Worm (Caenorhabditis elegans): ENCODE data around the gene cest-2.3.

- TF ChIP-seq fos-1 (tag; optimal IDR thresholded peaks at IDR 0.05) (no peak), sem-4 (tag; optimal IDR thresholded peaks at IDR 0.05) (no peak), nhr-23 (tag; optimal IDR thresholded peaks at IDR 0.05) (no peak), gmeb-1 (tag; optimal IDR thresholded peaks at IDR 0.05) (no peak), ztf-4 (tag; optimal IDR thresholded peaks at IDR 0.05) (no peak), snpc-4 (tag; optimal IDR thresholded peaks at IDR 0.05) (no peak), lin-13 (GFP tag; optimal IDR thresholded peaks at IDR 0.05) (no peak), nhr-12 (tag; optimal IDR thresholded peaks at IDR 0.05) (no peak), nhr-77 (tag; optimal IDR thresholded peaks at IDR 0.05) (no peak)
Measured at ce11 chrV:14150966-14151365, 31.8 kb downstream of the cest-2.3 start.

Data from whole organism, L2 larva.